Worm (Caenorhabditis elegans): ENCODE data around the gene qui-1.
"Not testable (repeated sequence)": the region's sequence is repeated elsewhere in the genome, so short reads cannot be mapped to it uniquely, and the experiment has no call there.

qui-1 gene

ce11 chrIV:13587175-13587574, 25.5 kb downstream of the qui-1 start, which contains the start of gene Y45F10B.12:
Gene Y45F10B.12 (plus strand): TSS chrIV:13587475.
- TF ChIP-seq nhr-237 (tag; optimal IDR thresholded peaks at IDR 0.05) (no peak), unc-62 (GFP tag; optimal IDR thresholded peaks at IDR 0.05 in 1 of 2) (peak in 1 of 2 experiments; percentile 85), unc-62 (tag; optimal IDR thresholded peaks at IDR 0.05) (no peak)

ce11 chrIV:13588544-13589043, 26.9 kb downstream of the qui-1 start, which contains the start of gene sru-9:
Gene sru-9 (plus strand): TSS chrIV:13588993.
- peak; percentile 66 for TF ChIP-seq snpc-1.2 (GFP tag; IDR thresholded peaks at IDR 0.05)

- TF ChIP-seq F49E8.2 (tag; optimal IDR thresholded peaks at IDR 0.05; ENCODE audit: borderline replicate concordance) (no peak), aha-1 (tag) (peak; percentile 33), madf-5 (GFP tag; IDR thresholded peaks at IDR 0.05) (no peak)
These were observed 30.0 kb downstream of the qui-1 start, which contains the start of gene tsp-5 for ce11 chrIV:13591645-13592044. Gene tsp-5 (minus strand): TSS chrIV:13591745.

ce11 chrIV:13593351-13593750, 31.7 kb downstream of the qui-1 start, which contains the start of gene Y45F10B.3:
Gene Y45F10B.3 (plus strand): TSS chrIV:13593651.
- no peak for TF ChIP-seq vab-7 (GFP tag; IDR thresholded peaks at IDR 0.05)

- not testable (repeated sequence) for TF ChIP-seq ztf-11 (tag; optimal IDR thresholded peaks at IDR 0.05); vab-7 (GFP tag; IDR thresholded peaks at IDR 0.05); fkh-10 (GFP tag; optimal IDR thresholded peaks at IDR 0.05)
These were observed 36.2 kb downstream of the qui-1 start, which contains the start of gene Y45F10B.9 for ce11 chrIV:13597813-13598212. Gene Y45F10B.9 (minus strand): TSS chrIV:13597913.

ce11 chrIV:13600643-13601042, 39.0 kb downstream of the qui-1 start:
- TF ChIP-seq snpc-1.2 (GFP tag; IDR thresholded peaks at IDR 0.05) = peak; percentile 98
- no peak for TF ChIP-seq nhr-48 (tag; optimal IDR thresholded peaks at IDR 0.05)
- 0 out of 2 replicates have a peak, but pooled peaks have one; percentile 40 for TF ChIP-seq mdt-29 (GFP tag; IDR thresholded peaks at IDR 0.05)
- TF ChIP-seq hlh-11 (tag; optimal IDR thresholded peaks at IDR 0.05) = no peak
- TF ChIP-seq snpc-4 (tag; optimal IDR thresholded peaks at IDR 0.05) = peak; percentile 50

ce11 chrIV:13601428-13601827, 39.8 kb downstream of the qui-1 start:
- TF ChIP-seq ztf-11 (tag; optimal IDR thresholded peaks at IDR 0.05) (no peak), saeg-2 (GFP tag; IDR thresholded peaks at IDR 0.05) (no peak), nhr-42 (GFP tag; IDR thresholded peaks at IDR 0.05) (no peak), mxl-3 (GFP tag; optimal IDR thresholded peaks at IDR 0.05) (no peak), snpc-4 (tag; optimal IDR thresholded peaks at IDR 0.05) (no peak), ctbp-1 (GFP tag; IDR thresholded peaks at IDR 0.05) (no peak), hlh-30 (tag; optimal IDR thresholded peaks at IDR 0.05; ENCODE audit: insufficient read depth) (no peak), unc-62 (GFP tag; optimal IDR thresholded peaks at IDR 0.05 in 1 of 2) (no peak), unc-62 (tag; optimal IDR thresholded peaks at IDR 0.05) (no peak), mdt-29 (GFP tag; IDR thresholded peaks at IDR 0.05) (peak; percentile 69; the same call in 1 of the 2 replicates), zfp-3 (GFP tag; conservative IDR thresholded peaks at IDR 0.05) (no peak), nhr-41 (GFP tag; IDR thresholded peaks at IDR 0.05) (no peak), duxl-1 (tag; optimal IDR thresholded peaks at IDR 0.05; ENCODE audit: poor library complexity) (no peak), sdz-12 (GFP tag; optimal IDR thresholded peaks at IDR 0.05) (no peak), zag-1 (tag; optimal IDR thresholded peaks at IDR 0.05) (no peak), nhr-10 (tag; optimal IDR thresholded peaks at IDR 0.05) (no peak), snpc-1.2 (GFP tag; IDR thresholded peaks at IDR 0.05) (peak; percentile 97), ceh-28 (tag; optimal IDR thresholded peaks at IDR 0.05) (no peak), mdl-1 (tag; optimal IDR thresholded peaks at IDR 0.05) (no peak), ztf-7 (tag; optimal IDR thresholded peaks at IDR 0.05) (no peak), nhr-237 (tag; optimal IDR thresholded peaks at IDR 0.05) (no peak), hif-1 (tag; optimal IDR thresholded peaks at IDR 0.05) (no peak), Y75B8A.6 (GFP tag; IDR thresholded peaks at IDR 0.05) (no peak), nhr-6 (tag; optimal IDR thresholded peaks at IDR 0.05) (no peak), hmg-1.1 (GFP tag; IDR thresholded peaks at IDR 0.05) (no peak), ZK337.2 (GFP tag; IDR thresholded peaks at IDR 0.05) (no peak), cey-2 (tag; optimal IDR thresholded peaks at IDR 0.05; ENCODE audit: borderline replicate concordance, insufficient read depth) (no peak), aly-2 (tag; optimal IDR thresholded peaks at IDR 0.05) (no peak), pqm-1 (tag; optimal IDR thresholded peaks at IDR 0.05) (no peak), lsy-2 (tag; optimal IDR thresholded peaks at IDR 0.05) (no peak), lim-7 (GFP tag; IDR thresholded peaks at IDR 0.05) (no peak)

Data from whole organism, L4 larva.